Worm (Caenorhabditis elegans) whole organism, L2 larva: ENCODE measurements around the gene cox-16.

Experiments used
- aly-2 ChIP-seq: fragments of 150-350 bp; optimal IDR thresholded peaks from 2 replicates; lab custom pipeline; 2014; ENCODE audit warnings: missing biosample characterization, missing genetic modification characterization
- blmp-1 ChIP-seq: sonication (generic microtip); optimal IDR thresholded peaks from 2 replicates; lab custom pipeline; 2017; ENCODE audit warnings: missing genetic modification characterization, mild to moderate bottlenecking, missing compliant biosample characterization, antibody characterized with exemption, moderate library complexity; ENCODE audit not compliant: insufficient read depth
- mab-5 ChIP-seq: fragments of 150-350 bp; optimal IDR thresholded peaks from 2 replicates; lab custom pipeline; 2014; ENCODE audit warnings: missing biosample characterization, missing genetic modification characterization
- nhr-11 ChIP-seq: fragments of 150-350 bp; optimal IDR thresholded peaks from 2 replicates; lab custom pipeline; 2014; ENCODE audit warnings: missing biosample characterization, missing genetic modification characterization
- nhr-237 ChIP-seq: fragments of 150-350 bp; optimal IDR thresholded peaks from 2 replicates; lab custom pipeline; 2014; ENCODE audit warnings: missing biosample characterization, missing genetic modification characterization
- peb-1 ChIP-seq: fragments of 150-350 bp; optimal IDR thresholded peaks from 2 replicates; lab custom pipeline; 2014; ENCODE audit warnings: missing biosample characterization, missing genetic modification characterization
- snpc-4 ChIP-seq: fragments of 150-350 bp; optimal IDR thresholded peaks from 2 replicates; lab custom pipeline; 2014; ENCODE audit warnings: missing biosample characterization, missing genetic modification characterization
- unc-55 ChIP-seq: fragments of 150-350 bp; sonication (generic microtip); optimal IDR thresholded peaks from 3 replicates; lab custom pipeline; 2014; ENCODE audit warnings: missing biosample characterization, missing genetic modification reagents, missing genetic modification characterization
- ztf-11 ChIP-seq: sonication (generic microtip); optimal IDR thresholded peaks from 2 replicates; lab custom pipeline; 2017; ENCODE audit warnings: missing biosample characterization, missing genetic modification characterization

ce11 chrV:5576008-5576407, 40.0 kb upstream of the cox-16 start:
- TF ChIP-seq snpc-4 (tag; lab: Kevin White, UChicago) (peak; percentile 97), peb-1 (tag; lab: Kevin White, UChicago) (no peak), unc-55 (GFP tag; lab: Kevin White, UChicago) (no peak), aly-2 (no peak), nhr-237 (tag; lab: Kevin White, UChicago) (no peak), ztf-11 (no peak), nhr-11 (tag; lab: Kevin White, UChicago) (no peak), mab-5 (tag; lab: Kevin White, UChicago) (no peak), blmp-1 (tag; lab: Kevin White, UChicago) (no peak)
